Fruit fly (Drosophila melanogaster): Measurements from ENCODE around the gene CG13599.

The CG13599 gene

DNA sequence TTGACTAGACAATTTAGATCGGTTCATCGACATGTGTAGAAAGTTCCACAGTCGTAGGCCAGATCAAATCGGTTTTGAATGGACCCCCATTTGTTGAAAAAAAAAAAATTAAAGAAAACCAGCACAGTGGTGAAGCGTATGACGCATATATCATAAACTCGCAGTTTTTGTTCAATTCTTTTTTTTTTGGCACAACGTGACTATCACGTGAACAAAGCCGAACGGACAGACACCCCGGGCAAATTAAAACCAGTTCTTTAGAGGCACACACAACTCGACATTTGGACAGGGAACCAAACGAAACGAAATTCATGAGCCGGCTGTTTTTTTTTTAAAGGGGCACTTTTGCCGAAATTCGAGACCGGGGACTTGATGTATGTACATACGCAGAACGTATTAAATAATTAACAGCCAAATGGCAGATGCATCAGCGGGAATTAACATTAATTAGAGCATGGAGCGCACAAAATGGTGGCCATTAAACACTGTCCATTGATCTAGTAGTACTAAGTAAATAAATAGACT lies 9.5 kb downstream of the CG13599 start:
- no peak for TF ChIP-seq toe (GFP tag; optimal IDR thresholded peaks at IDR 0.05)
- no peak for TF ChIP-seq cic (GFP tag; optimal IDR thresholded peaks at IDR 0.05)
- TF ChIP-seq tj (GFP tag; optimal IDR thresholded peaks at IDR 0.05), result peak; percentile 84
- no peak for TF ChIP-seq Hr96 (GFP tag; optimal IDR thresholded peaks at IDR 0.05)
- no peak for TF ChIP-seq CG12768 (GFP tag; optimal IDR thresholded peaks at IDR 0.05)
- TF ChIP-seq cnc (optimal IDR thresholded peaks at IDR 0.05), result no peak
- TF ChIP-seq pad (GFP tag; optimal IDR thresholded peaks at IDR 0.05), result no peak

DNA sequence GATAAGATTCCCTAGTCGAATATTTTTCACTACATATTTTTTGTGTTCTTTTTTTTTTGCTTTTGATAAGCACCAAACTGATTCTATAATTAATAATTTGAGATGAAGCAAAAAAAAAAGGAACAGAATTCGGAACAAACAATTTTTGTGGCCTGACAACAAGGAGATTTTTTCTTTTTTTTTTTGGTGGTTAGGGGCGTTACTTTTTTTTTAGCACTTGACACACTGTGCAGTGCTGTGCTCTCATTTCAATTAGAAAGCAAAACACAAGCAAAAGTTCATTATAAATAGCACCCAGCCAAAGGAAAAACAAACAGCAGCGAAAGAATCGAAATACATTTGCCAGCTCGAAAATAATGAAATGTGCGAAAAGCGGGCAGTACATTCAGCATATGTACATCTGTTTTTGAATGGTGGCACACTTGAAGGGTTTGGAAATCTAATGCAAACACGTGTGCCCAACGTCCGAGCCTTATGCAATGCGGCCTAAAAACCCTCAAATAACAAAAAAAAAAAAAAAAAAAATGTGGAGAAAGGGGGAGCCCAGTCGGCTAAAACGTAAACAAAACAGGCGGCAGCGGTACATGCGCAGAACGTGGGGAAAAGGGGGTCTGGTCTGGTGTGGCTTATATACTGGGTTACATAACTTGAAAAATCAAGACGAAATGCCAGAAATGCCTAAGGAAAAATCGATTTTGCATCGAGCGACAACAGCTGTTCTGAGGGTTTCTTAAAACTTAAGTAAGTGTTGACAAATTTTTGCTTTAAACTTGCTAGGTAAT lies 10.4 kb downstream of the CG13599 start:
- TF ChIP-seq CG7045 (GFP tag; optimal IDR thresholded peaks at IDR 0.05), result no peak
- no peak for TF ChIP-seq CG11617 (GFP tag; optimal IDR thresholded peaks at IDR 0.05)
- TF ChIP-seq CG7101 (tag; optimal IDR thresholded peaks at IDR 0.05), result no peak
- TF ChIP-seq tj (GFP tag; optimal IDR thresholded peaks at IDR 0.05), result no peak
- TF ChIP-seq kay (GFP tag; ENCODE audit: borderline replicate concordance), result peak; percentile 84
- TF ChIP-seq Mnt (GFP tag; optimal IDR thresholded peaks at IDR 0.05), result peak; percentile 25
- TF ChIP-seq cnc (optimal IDR thresholded peaks at IDR 0.05), result no peak
- no peak for TF ChIP-seq Crg-1 (GFP tag; optimal IDR thresholded peaks at IDR 0.05)
- TF ChIP-seq Hr96 (GFP tag; optimal IDR thresholded peaks at IDR 0.05), result no peak
- TF ChIP-seq toe (GFP tag; optimal IDR thresholded peaks at IDR 0.05), result no peak
- no peak for TF ChIP-seq ovo (GFP tag; optimal IDR thresholded peaks at IDR 0.05)
- no peak for TF ChIP-seq CG33017 (tag; optimal IDR thresholded peaks at IDR 0.05)
- no peak for TF ChIP-seq CG14711 (tag; optimal IDR thresholded peaks at IDR 0.05)
- no peak for TF ChIP-seq CG5204 (GFP tag; optimal IDR thresholded peaks at IDR 0.05)
- TF ChIP-seq bab1 (GFP tag; optimal IDR thresholded peaks at IDR 0.05), result no peak
- TF ChIP-seq CG12768 (GFP tag; optimal IDR thresholded peaks at IDR 0.05), result peak; percentile 6
- no peak for TF ChIP-seq Clk (GFP tag; optimal IDR thresholded peaks at IDR 0.05)

DNA sequence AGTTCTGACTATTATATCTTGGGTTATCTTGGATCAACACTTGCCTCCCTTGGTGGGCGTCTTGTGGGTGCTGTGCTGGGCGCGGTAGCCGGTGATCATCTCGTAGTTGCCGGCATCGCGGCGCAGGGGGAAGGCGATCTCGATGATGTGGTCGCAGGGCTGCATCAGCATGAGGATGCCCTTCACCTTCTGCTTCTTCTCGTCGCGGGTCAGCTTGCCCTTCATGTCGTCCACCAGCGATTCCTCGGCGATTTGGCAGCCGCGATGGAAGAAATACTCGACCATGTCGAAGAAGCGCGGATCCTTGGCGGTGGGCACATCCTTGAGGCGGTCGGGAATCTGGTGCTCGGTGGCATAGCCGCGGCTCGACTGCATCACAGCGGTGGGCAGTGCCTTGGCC lies 11.1 kb downstream of the CG13599 start:
- no peak for TF ChIP-seq CG5204 (GFP tag; optimal IDR thresholded peaks at IDR 0.05)
- TF ChIP-seq Clk (GFP tag; optimal IDR thresholded peaks at IDR 0.05), result no peak
- TF ChIP-seq kay (GFP tag; ENCODE audit: borderline replicate concordance), result no peak
- no peak for TF ChIP-seq Hr96 (GFP tag; optimal IDR thresholded peaks at IDR 0.05)
- no peak for TF ChIP-seq CG33017 (tag; optimal IDR thresholded peaks at IDR 0.05)
- no peak for TF ChIP-seq CG14711 (tag; optimal IDR thresholded peaks at IDR 0.05)
- TF ChIP-seq toe (GFP tag; optimal IDR thresholded peaks at IDR 0.05), result no peak
- no peak for TF ChIP-seq cic (GFP tag; optimal IDR thresholded peaks at IDR 0.05)
- no peak for TF ChIP-seq ovo (GFP tag; optimal IDR thresholded peaks at IDR 0.05)
- TF ChIP-seq bab1 (GFP tag; optimal IDR thresholded peaks at IDR 0.05), result no peak
- no peak for TF ChIP-seq CG7045 (GFP tag; optimal IDR thresholded peaks at IDR 0.05)
- no peak for TF ChIP-seq tj (GFP tag; optimal IDR thresholded peaks at IDR 0.05)
- TF ChIP-seq CG12768 (GFP tag; optimal IDR thresholded peaks at IDR 0.05), result no peak
- TF ChIP-seq CG11617 (GFP tag; optimal IDR thresholded peaks at IDR 0.05), result no peak
- TF ChIP-seq CG1620 (GFP tag; optimal IDR thresholded peaks at IDR 0.05), result no peak
- TF ChIP-seq Crg-1 (GFP tag; optimal IDR thresholded peaks at IDR 0.05), result no peak

DNA sequence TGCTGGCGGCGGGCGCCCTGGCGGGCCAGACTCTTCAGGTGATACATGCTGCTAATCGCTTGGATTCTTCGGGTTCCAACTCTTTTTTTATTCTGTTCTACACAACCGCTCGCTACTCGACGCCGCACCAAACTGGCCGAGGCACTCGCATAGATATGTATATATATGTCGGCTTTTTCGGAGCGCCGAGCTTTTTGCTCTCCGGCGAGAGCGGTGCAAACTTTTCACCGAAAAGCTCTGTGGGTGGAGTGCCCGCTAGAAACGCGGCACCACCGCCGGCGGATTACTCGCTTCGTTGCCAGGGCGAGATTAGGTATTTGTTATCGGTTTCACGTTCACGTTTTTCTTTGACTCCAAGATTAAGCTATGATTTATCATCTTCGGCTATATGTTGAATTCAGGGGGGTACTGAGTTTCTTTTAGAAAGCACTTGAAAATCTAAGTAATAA lies 11.6 kb downstream of the CG13599 start, which contains the start of gene Gdh:
TSS of gene Gdh (minus strand) at position 137 of the 449 bp plus-strand sequence.
- TF ChIP-seq CG33017 (tag; optimal IDR thresholded peaks at IDR 0.05) (peak; percentile 24), bab1 (GFP tag; optimal IDR thresholded peaks at IDR 0.05) (peak; percentile 53), Crg-1 (GFP tag; optimal IDR thresholded peaks at IDR 0.05) (peak; percentile 16), CG1620 (GFP tag; optimal IDR thresholded peaks at IDR 0.05) (peak; percentile 66), CG14711 (tag; optimal IDR thresholded peaks at IDR 0.05) (no peak), kay (GFP tag; ENCODE audit: borderline replicate concordance) (no peak), pad (GFP tag; optimal IDR thresholded peaks at IDR 0.05) (no peak), tj (GFP tag; optimal IDR thresholded peaks at IDR 0.05) (peak; percentile 27), cic (GFP tag; optimal IDR thresholded peaks at IDR 0.05) (peak; percentile 44), CG11617 (GFP tag; optimal IDR thresholded peaks at IDR 0.05) (peak; percentile 49), Hr96 (GFP tag; optimal IDR thresholded peaks at IDR 0.05) (peak; percentile 46), Clk (GFP tag; optimal IDR thresholded peaks at IDR 0.05) (no peak), CG7101 (tag; optimal IDR thresholded peaks at IDR 0.05) (peak; percentile 34), Mnt (GFP tag; optimal IDR thresholded peaks at IDR 0.05) (peak; percentile 74), cnc (optimal IDR thresholded peaks at IDR 0.05) (no peak), CG12768 (GFP tag; optimal IDR thresholded peaks at IDR 0.05) (peak; percentile 6), ovo (GFP tag; optimal IDR thresholded peaks at IDR 0.05) (no peak), CG7045 (GFP tag; optimal IDR thresholded peaks at IDR 0.05) (no peak), toe (GFP tag; optimal IDR thresholded peaks at IDR 0.05) (no peak)

DNA sequence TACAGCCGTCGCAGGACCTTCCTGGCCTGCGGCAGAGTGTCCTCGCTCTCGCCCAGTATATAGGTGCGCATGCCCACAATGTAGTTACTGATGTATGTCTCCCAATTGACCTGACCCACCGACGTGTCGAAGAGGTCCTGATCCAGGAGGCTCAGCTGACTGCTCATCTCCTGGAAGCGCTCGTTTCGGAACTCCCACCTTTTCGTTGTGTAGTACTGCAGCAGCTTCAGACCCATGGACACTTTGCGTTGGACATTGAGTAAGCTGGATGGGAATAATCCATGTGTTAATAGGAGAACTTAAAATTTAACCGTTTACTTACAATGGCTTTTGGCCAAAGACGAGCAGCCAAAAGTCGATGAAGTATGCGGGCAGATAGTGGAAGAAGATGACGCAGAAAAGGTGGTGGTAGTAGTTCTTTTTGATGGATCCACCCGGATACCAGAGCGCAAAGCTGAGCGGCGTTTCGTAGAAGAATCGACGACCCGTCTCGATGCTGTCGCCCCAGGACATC lies 12.5 kb downstream of the CG13599 start:
- TF ChIP-seq Crg-1 (GFP tag; optimal IDR thresholded peaks at IDR 0.05) (no peak), CG12768 (GFP tag; optimal IDR thresholded peaks at IDR 0.05) (peak; percentile 57)

dm6 chr3R:23947002-23947401 lies 15.6 kb downstream of the CG13599 start:
- TF ChIP-seq Mnt (GFP tag; optimal IDR thresholded peaks at IDR 0.05) (no peak), kay (GFP tag; ENCODE audit: borderline replicate concordance) (no peak), Hr96 (GFP tag; optimal IDR thresholded peaks at IDR 0.05) (no peak)

- TF ChIP-seq bab1 (GFP tag; optimal IDR thresholded peaks at IDR 0.05), result no peak
- no peak for TF ChIP-seq CG1620 (GFP tag; optimal IDR thresholded peaks at IDR 0.05)
- TF ChIP-seq Mnt (GFP tag; optimal IDR thresholded peaks at IDR 0.05), result no peak
- TF ChIP-seq CG7101 (tag; optimal IDR thresholded peaks at IDR 0.05), result no peak
- no peak for TF ChIP-seq CG7045 (GFP tag; optimal IDR thresholded peaks at IDR 0.05)
- no peak for TF ChIP-seq kay (GFP tag; ENCODE audit: borderline replicate concordance)
Observed at dm6 chr3R:23948324-23948465, 16.8 kb downstream of the CG13599 start, which contains the start of gene CG12268. CG12268 (minus strand) TSS chr3R:23948424.
